Worm (Caenorhabditis elegans) whole organism, mixed stage, embryonic: Measurements from ENCODE around the gene mec-14.

Experiments
- M03D4.4 ChIP-seq: sonication (generic microtip); optimal IDR thresholded peaks from 2 replicates; lab custom pipeline; 2017; ENCODE audit warnings: mild to moderate bottlenecking, missing genetic modification characterization, missing compliant biosample characterization
- bed-3 ChIP-seq: fragments of 200-800 bp; sonication (Bioruptor generic); optimal IDR thresholded peaks from 3 replicates; lab custom pipeline; 2018; ENCODE audit warnings: mild to moderate bottlenecking, missing genetic modification characterization, moderate library complexity, missing compliant biosample characterization
- blmp-1 ChIP-seq: fragments of 150-350 bp; optimal IDR thresholded peaks from 2 replicates; lab custom pipeline; 2014; ENCODE audit warnings: missing biosample characterization, missing genetic modification characterization
- ceh-39 ChIP-seq: fragments of 150-350 bp; optimal IDR thresholded peaks from 2 replicates; lab custom pipeline; 2014; ENCODE audit warnings: missing biosample characterization, missing genetic modification characterization
- ceh-43 ChIP-seq: fragments of 200-800 bp; sonication (Bioruptor generic); optimal IDR thresholded peaks from 2 replicates; lab custom pipeline; 2018; ENCODE audit warnings: mild to moderate bottlenecking, missing genetic modification characterization, moderate library complexity, missing compliant biosample characterization
- ceh-83 ChIP-seq: fragments of 200-800 bp; sonication (Bioruptor generic); optimal IDR thresholded peaks from 2 replicates; lab custom pipeline; 2018; ENCODE audit warnings: mild to moderate bottlenecking, missing genetic modification characterization, missing compliant biosample characterization
- ces-1 ChIP-seq: fragments of 150-350 bp; optimal IDR thresholded peaks from 2 replicates; lab custom pipeline; 2014; ENCODE audit warnings: missing biosample characterization, missing genetic modification reagents, missing genetic modification characterization
- cnd-1 ChIP-seq: fragments of 200-800 bp; sonication (Bioruptor generic); optimal IDR thresholded peaks from 2 replicates; lab custom pipeline; 2018; ENCODE audit warnings: mild to moderate bottlenecking, missing genetic modification characterization, missing compliant biosample characterization
- drap-1 ChIP-seq: fragments of 200-800 bp; sonication (Bioruptor generic); optimal IDR thresholded peaks from 3 replicates; lab custom pipeline; 2018; ENCODE audit warnings: mild to moderate bottlenecking, missing genetic modification characterization, missing compliant biosample characterization
- elt-1 ChIP-seq: sonication (generic microtip); optimal IDR thresholded peaks from 2 replicates; lab custom pipeline; 2017; ENCODE audit warnings: missing genetic modification characterization, mild to moderate bottlenecking, missing compliant biosample characterization, antibody characterized with exemption, moderate library complexity, borderline replicate concordance; ENCODE audit not compliant: insufficient read depth
- elt-3 ChIP-seq: fragments of 150-350 bp; optimal IDR thresholded peaks from 2 replicates; lab custom pipeline; 2014; ENCODE audit warnings: missing biosample characterization, missing genetic modification characterization
- flh-1 ChIP-seq: fragments of 200-800 bp; sonication (Bioruptor generic); optimal IDR thresholded peaks from 2 replicates; lab custom pipeline; 2018; ENCODE audit warnings: mild to moderate bottlenecking, missing genetic modification characterization, moderate library complexity, missing compliant biosample characterization
- ham-2 ChIP-seq: fragments of 200-800 bp; sonication (Bioruptor generic); optimal IDR thresholded peaks from 2 replicates; lab custom pipeline; 2018; ENCODE audit warnings: mild to moderate bottlenecking, missing genetic modification characterization, missing compliant biosample characterization
- hlh-1 ChIP-seq: fragments of 150-350 bp; optimal IDR thresholded peaks from 2 replicates; lab custom pipeline; 2014; ENCODE audit warnings: missing biosample characterization, missing genetic modification reagents, missing genetic modification characterization
- lin-13 ChIP-seq: fragments of 150-350 bp; optimal IDR thresholded peaks from 2 replicates; lab custom pipeline; 2014; ENCODE audit warnings: missing biosample characterization, missing genetic modification characterization
- lin-32 ChIP-seq: fragments of 200-800 bp; sonication (Bioruptor generic); optimal IDR thresholded peaks from 2 replicates; lab custom pipeline; 2018; ENCODE audit warnings: mild to moderate bottlenecking, missing genetic modification characterization, missing compliant biosample characterization
- lsy-2 ChIP-seq: fragments of 150-350 bp; optimal IDR thresholded peaks from 2 replicates; lab custom pipeline; 2014; ENCODE audit warnings: missing biosample characterization, missing genetic modification characterization
- mab-5 ChIP-seq: fragments of 150-350 bp; optimal IDR thresholded peaks from 2 replicates; lab custom pipeline; 2014; ENCODE audit warnings: missing biosample characterization, missing genetic modification characterization
- mep-1 ChIP-seq: fragments of 150-350 bp; optimal IDR thresholded peaks from 2 replicates; lab custom pipeline; 2017; ENCODE audit warnings: missing biosample characterization, missing genetic modification reagents, missing genetic modification characterization, inconsistent platforms
- mls-2 ChIP-seq: sonication (generic microtip); optimal IDR thresholded peaks from 2 replicates; lab custom pipeline; 2016; ENCODE audit warnings: mild to moderate bottlenecking, missing genetic modification characterization, moderate library complexity, missing compliant biosample characterization
- nhr-12 ChIP-seq: fragments of 150-350 bp; optimal IDR thresholded peaks from 2 replicates; lab custom pipeline; 2014; ENCODE audit warnings: missing biosample characterization, missing genetic modification characterization
- nhr-2 ChIP-seq: fragments of 150-350 bp; optimal IDR thresholded peaks from 2 replicates; lab custom pipeline; 2014; ENCODE audit warnings: missing biosample characterization, missing genetic modification characterization
- nhr-237 ChIP-seq: fragments of 150-350 bp; optimal IDR thresholded peaks from 2 replicates; lab custom pipeline; 2014; ENCODE audit warnings: missing biosample characterization, missing genetic modification characterization
- nhr-28 ChIP-seq: fragments of 150-350 bp; optimal IDR thresholded peaks from 2 replicates; lab custom pipeline; 2014; ENCODE audit warnings: missing biosample characterization, missing genetic modification characterization
- nhr-76 ChIP-seq: sonication (generic microtip); optimal IDR thresholded peaks from 2 replicates; lab custom pipeline; 2017; ENCODE audit warnings: missing biosample characterization, missing genetic modification characterization
- pha-4 ChIP-seq: fragments of 150-350 bp; optimal IDR thresholded peaks from 2 replicates; lab custom pipeline; 2018; ENCODE audit warnings: missing biosample characterization, missing genetic modification reagents, missing genetic modification characterization
- sem-2 ChIP-seq: fragments of 200-800 bp; sonication (Bioruptor generic); optimal IDR thresholded peaks from 2 replicates; lab custom pipeline; 2018; ENCODE audit warnings: mild to moderate bottlenecking, missing genetic modification characterization, missing compliant biosample characterization
- snpc-4 ChIP-seq: fragments of 150-350 bp; optimal IDR thresholded peaks from 2 replicates; lab custom pipeline; 2014; ENCODE audit warnings: missing biosample characterization, missing genetic modification characterization
- sptf-1 ChIP-seq: sonication (generic microtip); optimal IDR thresholded peaks from 2 replicates; lab custom pipeline; 2017; ENCODE audit warnings: mild to moderate bottlenecking, missing genetic modification characterization, moderate library complexity, missing compliant biosample characterization
- tbx-8 ChIP-seq: fragments of 200-800 bp; sonication (Bioruptor generic); optimal IDR thresholded peaks from 2 replicates; lab custom pipeline; 2018; ENCODE audit warnings: mild to moderate bottlenecking, missing genetic modification characterization, moderate library complexity, missing compliant biosample characterization
- unc-120 ChIP-seq: sonication (generic microtip); optimal IDR thresholded peaks from 2 replicates; lab custom pipeline; 2017; ENCODE audit warnings: missing genetic modification characterization, missing compliant biosample characterization; ENCODE audit not compliant: poor library complexity, severe bottlenecking
- unc-39 ChIP-seq: fragments of 150-350 bp; optimal IDR thresholded peaks from 2 replicates; lab custom pipeline; 2014; ENCODE audit warnings: missing biosample characterization, missing genetic modification characterization
- unc-62 ChIP-seq: fragments of 150-350 bp; optimal IDR thresholded peaks from 2 replicates; lab custom pipeline; 2014; ENCODE audit warnings: missing biosample characterization, missing genetic modification reagents, missing genetic modification characterization
- zip-8 ChIP-seq: fragments of 150-350 bp; optimal IDR thresholded peaks from 2 replicates; lab custom pipeline; 2014; ENCODE audit warnings: missing biosample characterization, missing genetic modification characterization
- ztf-11 ChIP-seq: fragments of 150-350 bp; optimal IDR thresholded peaks from 2 replicates; lab custom pipeline; 2014; ENCODE audit warnings: missing biosample characterization, missing genetic modification characterization

Gene mec-14

DNA sequence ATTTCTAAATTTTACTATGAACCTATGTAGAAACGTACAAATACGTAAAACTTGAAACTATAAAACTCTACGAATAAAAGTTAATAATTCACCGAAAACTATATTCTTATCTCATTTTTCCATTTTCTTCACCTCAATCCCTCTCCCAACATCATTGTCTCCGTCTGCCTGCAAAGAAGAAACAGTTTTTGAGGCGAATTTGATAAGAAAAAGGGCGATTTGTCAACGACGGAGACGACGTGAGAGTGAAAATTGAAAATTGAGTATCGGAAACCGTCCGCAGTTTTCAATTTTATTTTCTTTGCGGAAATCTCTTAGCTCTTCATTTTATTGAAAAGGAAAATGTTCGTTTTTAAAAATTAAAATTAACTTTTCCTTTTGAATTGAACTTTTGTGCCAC is 19.2 kb upstream of the mec-14 start:
- TF ChIP-seq ceh-39 (tag; lab: Kevin White, UChicago): no peak
- no peak for TF ChIP-seq unc-120 (tag; lab: Kevin White, UChicago)
- no peak for TF ChIP-seq lin-13 (tag; lab: Kevin White, UChicago)
- no peak for TF ChIP-seq drap-1 (GFP tag; lab: Kevin White, UChicago)
- TF ChIP-seq nhr-2 (tag; lab: Kevin White, UChicago): no peak
- no peak for TF ChIP-seq nhr-76 (tag; lab: Kevin White, UChicago)
- TF ChIP-seq lin-32 (GFP tag; lab: Kevin White, UChicago): no peak
- no peak for TF ChIP-seq bed-3
- no peak for TF ChIP-seq ceh-83 (GFP tag; lab: Kevin White, UChicago)
- TF ChIP-seq ceh-43: no peak
- TF ChIP-seq blmp-1: no peak
- TF ChIP-seq mep-1 (tag; lab: Kevin White, UChicago): no peak
- no peak for TF ChIP-seq mls-2 (tag; lab: Kevin White, UChicago)
- TF ChIP-seq unc-62 (GFP tag; lab: Kevin White, UChicago): no peak
- TF ChIP-seq unc-39: no peak
- no peak for TF ChIP-seq zip-8 (tag; lab: Kevin White, UChicago)

DNA sequence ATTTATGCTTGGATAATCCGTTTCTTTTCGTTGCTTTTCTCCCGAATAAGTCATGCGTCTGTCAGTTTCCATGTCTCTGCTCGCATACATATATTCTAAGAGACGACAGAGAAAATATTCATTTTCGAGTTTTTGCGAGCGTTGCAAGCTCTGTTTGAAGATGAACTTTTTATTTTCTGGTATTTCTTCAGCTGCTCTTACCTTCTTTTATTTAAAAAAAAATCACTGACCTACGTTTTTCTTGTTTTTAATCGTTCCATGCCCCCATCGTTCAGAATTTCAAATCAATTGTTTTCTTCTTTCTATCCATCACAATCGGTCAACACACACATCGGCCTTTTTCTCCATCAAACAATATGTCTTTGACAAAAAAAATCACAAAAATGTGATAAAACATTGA is 17.7 kb upstream of the mec-14 start:
- no peak for TF ChIP-seq snpc-4 (tag; lab: Kevin White, UChicago)
- no peak for TF ChIP-seq M03D4.4 (tag; lab: Kevin White, UChicago)
- no peak for TF ChIP-seq lin-32 (GFP tag; lab: Kevin White, UChicago)
- no peak for TF ChIP-seq blmp-1
- TF ChIP-seq unc-120 (tag; lab: Kevin White, UChicago): no peak
- no peak for TF ChIP-seq ceh-83 (GFP tag; lab: Kevin White, UChicago)
- TF ChIP-seq nhr-12 (tag; lab: Kevin White, UChicago): no peak
- no peak for TF ChIP-seq lin-13 (tag; lab: Kevin White, UChicago)
- TF ChIP-seq mab-5 (tag; lab: Kevin White, UChicago): no peak
- TF ChIP-seq lsy-2 (tag; lab: Kevin White, UChicago): no peak
- TF ChIP-seq nhr-76 (tag; lab: Kevin White, UChicago): no peak
- no peak for TF ChIP-seq ceh-39 (tag; lab: Kevin White, UChicago)
- no peak for TF ChIP-seq unc-39
- no peak for TF ChIP-seq bed-3
- TF ChIP-seq nhr-2 (tag; lab: Kevin White, UChicago): no peak
- no peak for TF ChIP-seq unc-62 (GFP tag; lab: Kevin White, UChicago)
- TF ChIP-seq ztf-11 (tag; lab: Kevin White, UChicago): no peak
- TF ChIP-seq tbx-8 (GFP tag; lab: Kevin White, UChicago): no peak
- TF ChIP-seq, all 35 proteins: peak for 0

DNA sequence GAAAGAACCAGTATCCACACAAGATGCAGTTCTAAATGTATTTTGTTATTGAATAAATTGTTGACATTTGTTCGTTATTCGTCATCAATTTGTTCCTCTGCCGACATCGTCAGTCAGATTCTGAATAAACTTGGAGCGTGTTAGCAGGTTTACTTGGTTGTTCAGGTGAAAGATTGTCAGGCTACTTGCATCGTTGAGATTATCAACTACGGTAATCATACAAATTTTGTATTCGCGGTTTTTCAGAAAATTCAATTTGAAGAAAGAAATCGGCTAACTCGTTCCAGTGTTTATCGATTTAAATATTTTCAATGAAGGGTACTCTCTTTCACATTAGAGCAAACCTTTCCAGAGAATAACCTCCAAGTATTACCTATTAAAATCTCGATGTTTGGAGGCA is 16.9 kb upstream of the mec-14 start, which contains the start of gene R151.2:
Gene R151.2, plus strand, starts transcription at position 247 of the 400 bp plus-strand sequence.
- TF ChIP-seq unc-39 (no peak), lin-32 (GFP tag; lab: Kevin White, UChicago) (no peak), mls-2 (tag; lab: Kevin White, UChicago) (no peak), nhr-76 (tag; lab: Kevin White, UChicago) (no peak), ham-2 (no peak), sptf-1 (tag; lab: Kevin White, UChicago) (no peak), nhr-2 (tag; lab: Kevin White, UChicago) (no peak), snpc-4 (tag; lab: Kevin White, UChicago) (no peak), bed-3 (no peak), hlh-1 (no peak)
- TF ChIP-seq, all 35 proteins: peak for 0

DNA sequence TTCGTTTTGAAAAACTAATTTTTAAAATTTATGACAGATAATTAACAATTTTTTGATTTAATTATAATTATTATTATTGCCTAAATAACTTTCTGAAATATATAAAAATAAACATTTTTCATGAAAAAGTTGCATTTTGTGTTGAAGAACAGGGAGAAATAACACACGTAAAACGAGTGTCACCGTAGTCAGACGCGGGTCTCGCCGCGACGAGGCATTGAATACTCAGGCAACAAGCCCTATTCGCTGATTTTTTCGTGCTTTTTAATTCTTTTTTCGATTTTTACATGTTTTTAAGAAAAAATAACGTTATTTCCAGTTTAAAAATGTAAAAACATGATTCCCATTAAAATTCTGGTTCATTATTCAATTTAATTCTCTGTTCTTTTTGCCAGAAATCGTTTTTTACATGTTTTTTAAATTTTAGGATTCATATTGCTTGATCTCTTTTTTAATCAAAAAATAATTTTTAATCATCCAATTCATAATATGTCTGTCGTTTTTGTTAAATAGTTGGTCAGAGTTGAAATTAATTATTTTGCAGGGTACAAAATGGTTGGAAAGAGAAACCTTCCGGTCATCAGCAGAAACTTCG is 15.2 kb upstream of the mec-14 start, which contains the start of gene rpl-6:
Gene rpl-6, plus strand, starts transcription at position 545 of the 595 bp plus-strand sequence.
- TF ChIP-seq nhr-76 (tag; lab: Kevin White, UChicago) (no peak), ceh-83 (GFP tag; lab: Kevin White, UChicago) (no peak), lsy-2 (tag; lab: Kevin White, UChicago) (peak; percentile 99), elt-1 (no peak), M03D4.4 (tag; lab: Kevin White, UChicago) (no peak), ces-1 (GFP tag; lab: Kevin White, UChicago) (peak; percentile 64), unc-120 (tag; lab: Kevin White, UChicago) (peak; percentile 67), ham-2 (peak; percentile 52), ceh-43 (no peak), unc-62 (GFP tag; lab: Kevin White, UChicago) (peak; percentile 1), sem-2 (GFP tag; lab: Kevin White, UChicago) (no peak), hlh-1 (peak; percentile 50), ceh-39 (tag; lab: Kevin White, UChicago) (peak; percentile 75), pha-4 (tag; lab: Kevin White, UChicago) (peak; percentile 89), bed-3 (no peak), snpc-4 (tag; lab: Kevin White, UChicago) (no peak), sptf-1 (tag; lab: Kevin White, UChicago) (peak; percentile 55), lin-32 (GFP tag; lab: Kevin White, UChicago) (no peak), nhr-2 (tag; lab: Kevin White, UChicago) (no peak), cnd-1 (tag; lab: Kevin White, UChicago) (no peak), ztf-11 (tag; lab: Kevin White, UChicago) (no peak), unc-39 (no peak), nhr-237 (tag; lab: Kevin White, UChicago) (peak; percentile 89), lin-13 (tag; lab: Kevin White, UChicago) (peak; percentile 86), mab-5 (tag; lab: Kevin White, UChicago) (no peak), mls-2 (tag; lab: Kevin White, UChicago) (no peak), blmp-1 (no peak), tbx-8 (GFP tag; lab: Kevin White, UChicago) (no peak), drap-1 (GFP tag; lab: Kevin White, UChicago) (no peak), mep-1 (tag; lab: Kevin White, UChicago) (peak; percentile 99), nhr-12 (tag; lab: Kevin White, UChicago) (no peak), zip-8 (tag; lab: Kevin White, UChicago) (no peak), elt-3 (tag; lab: Kevin White, UChicago) (no peak), nhr-28 (no peak), flh-1 (GFP tag; lab: Kevin White, UChicago) (no peak)
